Fruit fly (Drosophila melanogaster) whole organism, embryonic: Measurements from ENCODE around the gene Vti1a.
A peak's percentile ranks its signal among the peaks of the same experiment; 100 is the strongest.

Experiments used
- Aef1 ChIP-seq: fragments of 200-800 bp; sonication (Bioruptor generic); IDR thresholded peaks from 3 replicates; pipeline ENCODE4 v1.3.6; 2022; ENCODE audit warnings: missing biosample characterization, missing genetic modification characterization
- Asciz ChIP-seq: fragments of 200-800 bp; sonication (Bioruptor generic); optimal IDR thresholded peaks from 2 replicates; lab custom pipeline; 2017; ENCODE audit warnings: missing biosample characterization, mild to moderate bottlenecking, missing genetic modification characterization, missing genetic modification reagents
- Atf3 ChIP-seq: fragments of 200-800 bp; sonication (Bioruptor generic); optimal IDR thresholded peaks from 3 replicates; lab custom pipeline; 2016; ENCODE audit warnings: missing biosample characterization, missing genetic modification characterization
- CG10147 ChIP-seq: fragments of 200-800 bp; sonication (Bioruptor generic); optimal IDR thresholded peaks from 2 replicates; lab custom pipeline; 2019; ENCODE audit warnings: missing biosample characterization, mild to moderate bottlenecking, missing genetic modification characterization, moderate library complexity
- CG11085 ChIP-seq: fragments of 200-800 bp; sonication (Bioruptor generic); IDR thresholded peaks from 2 replicates; pipeline ENCODE4 v1.3.6; 2022; ENCODE audit warnings: missing biosample characterization, missing genetic modification characterization
- CG11456 ChIP-seq: fragments of 200-800 bp; sonication (Bioruptor generic); IDR thresholded peaks from 3 replicates; pipeline ENCODE4 v1.3.6; 2022; ENCODE audit warnings: missing biosample characterization, missing genetic modification characterization
- CG11504 ChIP-seq: fragments of 200-800 bp; sonication (Bioruptor generic); optimal IDR thresholded peaks from 3 replicates; lab custom pipeline; 2019; ENCODE audit warnings: missing biosample characterization, mild to moderate bottlenecking, missing genetic modification characterization, moderate library complexity
- CG1233 ChIP-seq: fragments of 200-800 bp; sonication (Bioruptor generic); optimal IDR thresholded peaks from 4 replicates; lab custom pipeline; 2018; ENCODE audit warnings: missing biosample characterization, mild to moderate bottlenecking, missing genetic modification characterization
- CG14860 ChIP-seq: fragments of 200-800 bp; sonication (Bioruptor generic); IDR thresholded peaks from 3 replicates; pipeline ENCODE4 v1.3.6; 2022; ENCODE audit warnings: missing biosample characterization, missing genetic modification characterization; ENCODE audit not compliant: partially characterized antibody
- CG16863 ChIP-seq: fragments of 200-800 bp; sonication (Bioruptor generic); optimal IDR thresholded peaks from 3 replicates; lab custom pipeline; 2016; ENCODE audit warnings: missing biosample characterization, missing genetic modification characterization
- CG17328 ChIP-seq: fragments of 200-800 bp; sonication (Bioruptor generic); IDR thresholded peaks from 2 replicates; pipeline ENCODE4 v1.3.6; 2022; ENCODE audit warnings: missing biosample characterization, missing genetic modification characterization
- CG18599 ChIP-seq: fragments of 200-800 bp; sonication (Bioruptor generic); optimal IDR thresholded peaks from 3 replicates; lab custom pipeline; 2017; ENCODE audit warnings: missing biosample characterization, missing genetic modification characterization, mild to moderate bottlenecking, moderate library complexity, missing genetic modification reagents
- CG18619 ChIP-seq: fragments of 200-800 bp; sonication (Bioruptor generic); optimal IDR thresholded peaks from 3 replicates; lab custom pipeline; 2017; ENCODE audit warnings: missing biosample characterization, mild to moderate bottlenecking, missing genetic modification characterization
- CG18764 ChIP-seq: fragments of 200-800 bp; sonication (Bioruptor generic); optimal IDR thresholded peaks from 3 replicates; lab custom pipeline; 2016; ENCODE audit warnings: missing biosample characterization, missing genetic modification characterization
- CG2120 ChIP-seq: fragments of 200-800 bp; sonication (Bioruptor generic); optimal IDR thresholded peaks from 3 replicates; lab custom pipeline; 2016; ENCODE audit warnings: missing biosample characterization, missing genetic modification characterization
- CG2712 ChIP-seq: fragments of 200-800 bp; optimal IDR thresholded peaks from 3 replicates; lab custom pipeline; 2019; ENCODE audit warnings: missing biosample characterization, mild to moderate bottlenecking, missing genetic modification characterization, moderate library complexity
- CG31224 ChIP-seq: fragments of 200-800 bp; sonication (Bioruptor generic); IDR thresholded peaks from 2 replicates; pipeline ENCODE4 v1.3.6; 2022; ENCODE audit warnings: missing biosample characterization, missing genetic modification characterization
- CG34422 ChIP-seq: fragments of 200-800 bp; sonication (Bioruptor generic); IDR thresholded peaks from 3 replicates; pipeline ENCODE4 v1.3.6; 2022; ENCODE audit warnings: missing biosample characterization, missing genetic modification characterization
- CG5180 ChIP-seq: fragments of 200-800 bp; sonication (Bioruptor generic); optimal IDR thresholded peaks from 3 replicates; lab custom pipeline; 2017; ENCODE audit warnings: missing biosample characterization, missing genetic modification characterization, mild to moderate bottlenecking, moderate library complexity, missing genetic modification reagents
- CG6254 ChIP-seq: fragments of 200-800 bp; sonication (Bioruptor generic); optimal IDR thresholded peaks from 3 replicates; lab custom pipeline; 2017; ENCODE audit warnings: mild to moderate bottlenecking, missing biosample characterization, missing genetic modification reagents, missing genetic modification characterization
- CG6765 ChIP-seq: fragments of 200-800 bp; sonication (Bioruptor generic); optimal IDR thresholded peaks from 3 replicates; lab custom pipeline; 2017; ENCODE audit warnings: missing biosample characterization, mild to moderate bottlenecking, missing genetic modification characterization
- CG8359 ChIP-seq: fragments of 200-800 bp; sonication (Bioruptor generic); optimal IDR thresholded peaks from 2 replicates; lab custom pipeline; 2017; ENCODE audit warnings: missing biosample characterization, mild to moderate bottlenecking, missing genetic modification characterization, borderline replicate concordance
- Dll ChIP-seq: fragments of 200-800 bp; sonication (Bioruptor generic); IDR thresholded peaks from 4 replicates; pipeline ENCODE4 v1.3.6; 2022; ENCODE audit warnings: missing biosample characterization, missing genetic modification characterization; ENCODE audit not compliant: partially characterized antibody
- Kr ChIP-seq: fragments of 200-800 bp; sonication (Bioruptor generic); optimal IDR thresholded peaks from 2 replicates; lab custom pipeline; 2017; ENCODE audit warnings: missing biosample characterization, mild to moderate bottlenecking, missing genetic modification characterization
- Rfx ChIP-seq: fragments of 200-800 bp; sonication (Bioruptor generic); IDR thresholded peaks from 2 replicates; pipeline ENCODE4 v1.3.6; 2022; ENCODE audit warnings: missing biosample characterization, missing genetic modification characterization
- Sin3A ChIP-seq: fragments of >200 bp; optimal IDR thresholded peaks from 2 replicates; lab custom pipeline; 2018
- Sox102F ChIP-seq: fragments of 200-800 bp; sonication (Bioruptor generic); optimal IDR thresholded peaks from 2 replicates; lab custom pipeline; 2018; ENCODE audit warnings: missing biosample characterization, mild to moderate bottlenecking, missing genetic modification characterization, moderate library complexity
- Xbp1 ChIP-seq: fragments of 200-800 bp; sonication (Bioruptor generic); optimal IDR thresholded peaks from 3 replicates; lab custom pipeline; 2016; ENCODE audit warnings: missing biosample characterization, mild to moderate bottlenecking, missing genetic modification characterization
- abd-A ChIP-seq: fragments of 200-800 bp; sonication (Bioruptor generic); optimal IDR thresholded peaks from 3 replicates; lab custom pipeline; 2019; ENCODE audit warnings: missing biosample characterization, mild to moderate bottlenecking, missing genetic modification characterization, moderate library complexity
- cas ChIP-seq: fragments of 200-800 bp; sonication (Bioruptor generic); IDR thresholded peaks from 2 replicates; pipeline ENCODE4 v1.3.6; 2022; ENCODE audit warnings: missing biosample characterization, missing genetic modification characterization
- cato ChIP-seq: fragments of 200-800 bp; sonication (Bioruptor generic); optimal IDR thresholded peaks from 2 replicates; lab custom pipeline; 2016; ENCODE audit warnings: missing biosample characterization, missing genetic modification characterization, borderline replicate concordance
- chm ChIP-seq: fragments of 200-800 bp; sonication (Bioruptor generic); IDR thresholded peaks from 2 replicates; pipeline ENCODE4 v1.3.6; 2022; ENCODE audit warnings: missing biosample characterization, missing genetic modification characterization
- ind ChIP-seq: fragments of 200-800 bp; sonication (Bioruptor generic); optimal IDR thresholded peaks from 3 replicates; lab custom pipeline; 2016; ENCODE audit warnings: missing biosample characterization, missing genetic modification characterization
- insv ChIP-seq, 2 experiments: fragments of 200-800 bp; sonication (Bioruptor generic); optimal IDR thresholded peaks; 3 replicates each; lab custom pipeline; 2016 to 2018; ENCODE audit warnings: missing biosample characterization in 2 of 2, missing genetic modification characterization in 2 of 2
- inv ChIP-seq: fragments of 200-800 bp; sonication (Bioruptor generic); IDR thresholded peaks from 2 replicates; pipeline ENCODE4 v1.3.6; 2022; ENCODE audit warnings: missing biosample characterization, missing genetic modification characterization; ENCODE audit not compliant: partially characterized antibody
- kni ChIP-seq: fragments of 200-800 bp; sonication (Bioruptor generic); optimal IDR thresholded peaks from 3 replicates; lab custom pipeline; 2017; ENCODE audit warnings: mild to moderate bottlenecking, missing biosample characterization, missing genetic modification reagents, missing genetic modification characterization
- maf-S ChIP-seq: fragments of 200-800 bp; sonication (Bioruptor generic); optimal IDR thresholded peaks from 2 replicates; lab custom pipeline; 2016; ENCODE audit warnings: missing biosample characterization, missing genetic modification characterization
- nau ChIP-seq: fragments of 200-800 bp; sonication (Bioruptor generic); optimal IDR thresholded peaks from 3 replicates; lab custom pipeline; 2017; ENCODE audit warnings: missing biosample characterization, mild to moderate bottlenecking, missing genetic modification characterization, missing genetic modification reagents
- pros ChIP-seq: fragments of 200-800 bp; sonication (Bioruptor generic); optimal IDR thresholded peaks from 3 replicates; lab custom pipeline; 2019; ENCODE audit warnings: missing biosample characterization, mild to moderate bottlenecking, missing genetic modification characterization, moderate library complexity
- repo ChIP-seq: fragments of 200-800 bp; sonication (Bioruptor generic); optimal IDR thresholded peaks from 2 replicates; lab custom pipeline; 2016; ENCODE audit warnings: missing biosample characterization, missing genetic modification characterization
- salm ChIP-seq: fragments of 200-800 bp; sonication (Bioruptor generic); optimal IDR thresholded peaks from 2 replicates; lab custom pipeline; 2018; ENCODE audit warnings: missing biosample characterization, mild to moderate bottlenecking, missing genetic modification characterization
- sc ChIP-seq, 3 experiments: fragments of >200 bp in 2 of 3; fragments of 200-800 bp in 1 of 3; sonication (Bioruptor generic) in 1 of 3; optimal IDR thresholded peaks; 2 replicates in 2 of 3; 3 replicates in 1 of 3; lab custom pipeline; 2017; ENCODE audit warnings: mild to moderate bottlenecking in 1 of 3, missing biosample characterization in 1 of 3, missing genetic modification characterization in 1 of 3, missing genetic modification reagents in 1 of 3
- sisA ChIP-seq: fragments of 200-800 bp; sonication (Bioruptor generic); IDR thresholded peaks from 2 replicates; pipeline ENCODE4 v1.3.6; 2022; ENCODE audit warnings: missing biosample characterization, missing genetic modification characterization
- sr ChIP-seq: fragments of 200-800 bp; sonication (Bioruptor generic); IDR thresholded peaks from 3 replicates; pipeline ENCODE4 v1.3.6; 2022; ENCODE audit warnings: missing biosample characterization, missing genetic modification characterization
- trh ChIP-seq: fragments of 200-800 bp; sonication (Bioruptor generic); optimal IDR thresholded peaks from 2 replicates; lab custom pipeline; 2016; ENCODE audit warnings: missing biosample characterization, missing genetic modification characterization
- ttk ChIP-seq: fragments of 200-800 bp; sonication (Bioruptor generic); IDR thresholded peaks from 2 replicates; pipeline ENCODE4 v2.1.2; 2022; ENCODE audit warnings: missing biosample characterization, missing genetic modification characterization
- wdn ChIP-seq: fragments of 200-800 bp; sonication (Bioruptor generic); IDR thresholded peaks from 2 replicates; pipeline ENCODE4 v1.3.6; 2022; ENCODE audit warnings: missing biosample characterization, missing genetic modification characterization
- z ChIP-seq: fragments of 200-800 bp; sonication (Bioruptor generic); IDR thresholded peaks from 3 replicates; pipeline ENCODE4 v1.3.6; 2022; ENCODE audit warnings: missing biosample characterization, missing genetic modification characterization
- zen ChIP-seq: fragments of 200-800 bp; sonication (Bioruptor generic); optimal IDR thresholded peaks from 3 replicates; lab custom pipeline; 2018; ENCODE audit warnings: missing biosample characterization, mild to moderate bottlenecking, missing genetic modification characterization, moderate library complexity

The Vti1a gene

DNA sequence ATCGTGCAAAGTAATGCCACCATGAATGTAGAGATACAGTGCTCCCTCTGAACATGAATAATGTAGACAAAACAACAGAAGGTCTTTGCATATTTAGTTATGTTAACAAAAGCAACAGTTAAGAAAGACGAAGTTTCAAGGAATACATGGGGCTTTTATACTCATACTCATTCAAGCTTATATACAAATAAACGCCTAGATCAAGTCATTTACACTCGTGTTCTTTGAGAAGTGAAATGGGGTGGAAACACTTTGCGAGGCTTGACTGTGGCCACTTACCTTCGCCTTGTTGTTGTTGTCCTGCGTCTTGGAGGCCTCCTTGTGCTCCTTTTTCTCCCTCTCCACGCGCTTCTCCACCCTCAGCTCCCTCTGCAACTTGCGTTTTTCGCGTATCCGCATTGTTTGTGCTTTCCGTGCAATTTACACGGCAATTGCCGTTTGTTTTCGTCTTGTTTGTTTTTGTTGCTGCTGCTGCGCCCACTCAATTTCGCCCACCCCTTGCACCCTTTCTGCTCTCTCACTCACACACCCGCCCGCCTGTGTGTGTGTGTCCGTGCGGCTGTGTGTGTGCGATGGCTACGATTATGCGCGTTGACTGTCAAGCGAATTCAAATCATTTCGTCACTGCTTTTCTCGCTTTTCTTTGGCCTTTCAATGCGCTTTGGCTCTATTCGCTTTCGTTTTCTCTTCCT is 7.8 kb downstream of the Vti1a start (continued):
- TF ChIP-seq CG18599 (GFP tag; lab: Kevin White, UChicago) (no peak), maf-S (no peak), repo (GFP tag; lab: Kevin White, UChicago) (no peak), CG2120 (GFP tag; lab: Kevin White, UChicago) (peak; percentile 31), CG6254 (no peak), Xbp1 (GFP tag; lab: Kevin White, UChicago) (peak; percentile 13), Dll (GFP tag; lab: Robert Waterston, UW) (no peak), CG10147 (GFP tag; lab: Kevin White, UChicago) (no peak), inv (GFP tag; lab: Robert Waterston, UW) (no peak), CG2712 (tag; lab: Kevin White, UChicago) (no peak), Kr (peak; percentile 43), Sox102F (GFP tag; lab: Kevin White, UChicago) (peak; percentile 15), CG18764 (GFP tag; lab: Kevin White, UChicago) (no peak), CG6765 (GFP tag; lab: Kevin White, UChicago) (no peak), chm (no peak), Asciz (GFP tag; lab: Kevin White, UChicago) (no peak), CG17328 (GFP tag; lab: Robert Waterston, UW) (peak; percentile 13; the same call in 1 of the 2 replicates), sisA (no peak), ttk (no peak), CG11456 (no peak), CG11504 (peak; percentile 20), sc (optimal IDR thresholded peaks at IDR 0.05; lab: Kevin White, UChicago) (no peak), sc (GFP tag; optimal IDR thresholded peaks at IDR 0.05; lab: Kevin White, UChicago) (no peak), kni (GFP tag; lab: Kevin White, UChicago) (no peak), abd-A (tag; lab: Kevin White, UChicago) (no peak), CG14860 (GFP tag; lab: Robert Waterston, UW) (no peak), zen (tag; lab: Kevin White, UChicago) (no peak), pros (GFP tag; lab: Kevin White, UChicago) (peak; percentile 47), salm (tag; lab: Kevin White, UChicago) (no peak), CG31224 (no peak), CG1233 (GFP tag; lab: Kevin White, UChicago) (no peak), cato (GFP tag; lab: Kevin White, UChicago) (no peak), Rfx (GFP tag; lab: Robert Waterston, UW) (no peak), insv (GFP tag; optimal IDR thresholded peaks at IDR 0.05; lab: Kevin White, UChicago) (no peak), Sin3A (no peak), CG34422 (GFP tag; lab: Robert Waterston, UW) (0 out of 3 replicates have a peak, but pooled peaks have one; percentile 34), wdn (GFP tag; lab: Robert Waterston, UW) (0 out of 2 replicates have a peak, but pooled peaks have one; percentile 20), CG18619 (GFP tag; lab: Kevin White, UChicago) (no peak), ind (GFP tag; lab: Kevin White, UChicago) (no peak), CG8359 (no peak), CG5180 (no peak), CG16863 (GFP tag; lab: Kevin White, UChicago) (no peak), Aef1 (GFP tag; lab: Robert Waterston, UW) (peak; percentile 32; the same call in 1 of the 3 replicates), z (GFP tag; lab: Robert Waterston, UW) (peak; percentile 24; the same call in 1 of the 3 replicates), CG11085 (GFP tag; lab: Robert Waterston, UW) (no peak), sr (GFP tag; lab: Robert Waterston, UW) (peak; percentile 90), trh (no peak), cas (GFP tag; lab: Robert Waterston, UW) (no peak), nau (no peak), Atf3 (no peak)
